Fruit fly (Drosophila melanogaster) whole organism, embryonic: ENCODE measurements around the gene CG43737.

Experiments
- ap ChIP-seq: fragments of 200-800 bp; sonication (Bioruptor generic); IDR thresholded peaks from 2 replicates; pipeline ENCODE4 v1.3.6; 2022; ENCODE audit warnings: missing biosample characterization, missing genetic modification characterization
- fd96Cb ChIP-seq: fragments of 200-800 bp; sonication (Bioruptor generic); optimal IDR thresholded peaks from 2 replicates; lab custom pipeline; 2018; ENCODE audit warnings: missing biosample characterization, mild to moderate bottlenecking, missing genetic modification characterization, moderate library complexity
- tgo ChIP-seq: fragments of 200-800 bp; sonication (Bioruptor generic); IDR thresholded peaks from 3 replicates; pipeline ENCODE4 v1.3.6; 2022; ENCODE audit warnings: missing biosample characterization, missing genetic modification characterization

DNA sequence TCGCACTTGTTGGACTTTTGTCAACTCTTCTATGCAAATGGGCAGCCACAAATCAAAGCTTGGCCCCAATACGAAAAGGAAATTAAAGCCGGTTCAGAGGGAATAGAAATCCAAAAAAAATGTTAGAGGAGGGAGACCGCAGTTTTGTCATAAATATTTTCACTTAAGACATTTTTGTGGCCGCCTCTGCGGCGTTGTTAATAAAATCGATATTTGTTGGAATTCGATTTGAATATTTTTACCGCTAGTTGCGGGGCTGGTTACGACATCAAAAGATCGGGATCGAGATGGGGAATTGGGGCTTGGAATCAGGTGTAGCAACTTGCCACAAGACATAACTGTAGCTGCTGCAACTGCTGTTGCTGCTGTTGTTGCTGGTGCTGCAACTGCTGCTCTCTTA, 18.0 kb upstream of the CG43737 start:
- TF ChIP-seq tgo (GFP tag; lab: Robert Waterston, UW) = no peak
- no peak for TF ChIP-seq ap (GFP tag; lab: Robert Waterston, UW)
- TF ChIP-seq fd96Cb (tag; lab: Kevin White, UChicago) = no peak
